Worm (Caenorhabditis elegans) whole organism, L4 larva: ENCODE measurements around the gene F42G2.5.

Source experiments
- mep-1 ChIP-seq: fragments of 150-350 bp; sonication (generic microtip); optimal IDR thresholded peaks from 3 replicates; lab custom pipeline; 2014; ENCODE audit warnings: missing biosample characterization, missing genetic modification characterization
- nhr-237 ChIP-seq: sonication (generic microtip); optimal IDR thresholded peaks from 2 replicates; lab custom pipeline; 2017; ENCODE audit warnings: missing biosample characterization, missing genetic modification characterization

- TF ChIP-seq mep-1 (tag; lab: Kevin White, UChicago): peak; percentile 32
- TF ChIP-seq nhr-237: no peak
Observed at ce11 chrII:2452492-2452891, 34.7 kb upstream of the F42G2.5 start.
